Fruit fly (Drosophila melanogaster) Kc167 (cell line): Measurements from ENCODE around the gene scpr-A.

ENCODE experiments used
- Myc ChIP-seq: fragments of >200 bp; optimal IDR thresholded peaks from 2 replicates; lab custom pipeline; 2017; ENCODE audit warnings: missing external identifiers
- Sin3A ChIP-seq: fragments of >200 bp; optimal IDR thresholded peaks from 2 replicates; lab custom pipeline; 2018; ENCODE audit warnings: missing external identifiers
- h ChIP-seq: fragments of >200 bp; optimal IDR thresholded peaks from 3 replicates; lab custom pipeline; 2018; ENCODE audit warnings: missing external identifiers
- insv ChIP-seq: fragments of >200 bp; optimal IDR thresholded peaks from 3 replicates; lab custom pipeline; 2018; ENCODE audit warnings: missing external identifiers
- psq ChIP-seq: fragments of >200 bp; optimal IDR thresholded peaks from 2 replicates; lab custom pipeline; 2017; ENCODE audit warnings: missing external identifiers
- ttk ChIP-seq: sonication (Bioruptor generic); optimal IDR thresholded peaks from 2 replicates; lab custom pipeline; 2017; ENCODE audit warnings: missing external identifiers

- TF ChIP-seq insv (no peak), Myc (lab: Kevin White, UChicago) (no peak), psq (lab: Kevin White, UChicago) (no peak), Sin3A (lab: Kevin White, UChicago) (no peak), h (no peak), ttk (no peak)
Observed at dm6 chr3R:11221437-11222230, 19.3 kb upstream of the scpr-A start, which contains the start of the genes CG6693 and RpL3.
